Fruit fly (Drosophila melanogaster) whole organism, wandering third instar larva: ENCODE results near the gene snsl.
A peak's percentile ranks its signal among the peaks of the same experiment; 100 is the strongest.

Source experiments
- Abd-B ChIP-seq: fragments of >200 bp; optimal IDR thresholded peaks from 2 replicates; lab custom pipeline; 2017; ENCODE audit warnings: missing biosample characterization, missing genetic modification characterization
- CG32264 ChIP-seq: fragments of 200-800 bp; sonication (Bioruptor generic); optimal IDR thresholded peaks from 2 replicates; lab custom pipeline; 2016; ENCODE audit warnings: missing biosample characterization, missing genetic modification characterization
- CG9705 ChIP-seq: fragments of 200-800 bp; sonication (Bioruptor generic); optimal IDR thresholded peaks from 2 replicates; lab custom pipeline; 2018; ENCODE audit warnings: missing biosample characterization, mild to moderate bottlenecking, missing genetic modification characterization
- CrebA ChIP-seq: fragments of 200-800 bp; sonication (Bioruptor generic); optimal IDR thresholded peaks from 2 replicates; lab custom pipeline; 2016; ENCODE audit warnings: missing biosample characterization, mild to moderate bottlenecking, missing genetic modification characterization, borderline replicate concordance
- Dfd ChIP-seq: fragments of >200 bp; optimal IDR thresholded peaks from 2 replicates; lab custom pipeline; 2017; ENCODE audit warnings: missing biosample characterization, missing genetic modification characterization
- Dif ChIP-seq: fragments of 200-275, 200-300 bp; sonication (Bioruptor generic); optimal IDR thresholded peaks from 2 replicates; lab custom pipeline; 2018; ENCODE audit warnings: missing biosample characterization, missing genetic modification characterization; ENCODE audit not compliant: partially characterized antibody
- GATAd ChIP-seq: sonication (Bioruptor generic); optimal IDR thresholded peaks from 2 replicates; lab custom pipeline; 2016; ENCODE audit warnings: missing biosample characterization, missing genetic modification characterization
- HLH106 ChIP-seq: fragments of 200-800 bp; optimal IDR thresholded peaks from 3 replicates; lab custom pipeline; 2019; ENCODE audit warnings: missing biosample characterization, mild to moderate bottlenecking, missing genetic modification characterization, moderate library complexity
- Hnf4 ChIP-seq: fragments of 200-800 bp; sonication (Bioruptor generic); optimal IDR thresholded peaks from 2 replicates; lab custom pipeline; 2016; ENCODE audit warnings: missing biosample characterization, mild to moderate bottlenecking, missing genetic modification characterization
- Hr78 ChIP-seq: fragments of >200 bp; optimal IDR thresholded peaks from 2 replicates; lab custom pipeline; 2017; ENCODE audit warnings: missing biosample characterization, missing genetic modification characterization
- Hr83 ChIP-seq: fragments of 200-300 bp; sonication (Bioruptor generic); optimal IDR thresholded peaks from 2 replicates; lab custom pipeline; 2016; ENCODE audit warnings: missing biosample characterization, mild to moderate bottlenecking, missing genetic modification characterization, moderate library complexity; ENCODE audit not compliant: poor library complexity, severe bottlenecking
- Jra ChIP-seq: sonication (Bioruptor generic); optimal IDR thresholded peaks from 2 replicates; lab custom pipeline; 2016; ENCODE audit warnings: missing biosample characterization, missing genetic modification characterization
- Mio ChIP-seq: sonication (Bioruptor generic); optimal IDR thresholded peaks from 2 replicates; lab custom pipeline; 2016; ENCODE audit warnings: missing biosample characterization, missing genetic modification characterization
- Myc ChIP-seq: fragments of >200 bp; optimal IDR thresholded peaks from 2 replicates; lab custom pipeline; 2017
- N ChIP-seq: fragments of >200 bp; optimal IDR thresholded peaks from 2 replicates; lab custom pipeline; 2018; ENCODE audit warnings: missing biosample characterization, missing external identifiers, missing genetic modification characterization
- OdsH ChIP-seq: fragments of 200-800 bp; sonication (Bioruptor generic); optimal IDR thresholded peaks from 2 replicates; lab custom pipeline; 2016; ENCODE audit warnings: missing biosample characterization, mild to moderate bottlenecking, missing genetic modification characterization
- Rel ChIP-seq, 2 experiments: fragments of 200-800 bp; sonication (Bioruptor generic) in 1 of 2; optimal IDR thresholded peaks; 2 replicates in 1 of 2; 3 replicates in 1 of 2; lab custom pipeline; 2016 to 2019; ENCODE audit warnings: mild to moderate bottlenecking in 2 of 2, missing biosample characterization in 2 of 2, missing genetic modification characterization in 2 of 2, moderate library complexity in 1 of 2
- Sp1 ChIP-seq: fragments of 200-800 bp; sonication (Bioruptor generic); optimal IDR thresholded peaks from 3 replicates; lab custom pipeline; 2019; ENCODE audit warnings: missing biosample characterization, mild to moderate bottlenecking, missing genetic modification characterization, moderate library complexity
- Vsx2 ChIP-seq: fragments of 200-300, 225-300 bp; sonication (Bioruptor generic); optimal IDR thresholded peaks from 2 replicates; lab custom pipeline; 2018; ENCODE audit warnings: missing biosample characterization, missing genetic modification characterization; ENCODE audit not compliant: partially characterized antibody
- br ChIP-seq: fragments of 200-800 bp; sonication (Bioruptor generic); optimal IDR thresholded peaks from 2 replicates; lab custom pipeline; 2016; ENCODE audit warnings: missing biosample characterization, missing genetic modification characterization
- brk ChIP-seq: fragments of 200-800 bp; sonication (Bioruptor generic); optimal IDR thresholded peaks from 2 replicates; lab custom pipeline; 2016; ENCODE audit warnings: missing biosample characterization, mild to moderate bottlenecking, missing genetic modification characterization
- dl ChIP-seq, 2 experiments: fragments of 175-275, 200-275 bp in 1 of 2; fragments of 200-275 bp in 1 of 2; sonication (Bioruptor generic); optimal IDR thresholded peaks; lab custom pipeline; 2018; ENCODE audit warnings: mild to moderate bottlenecking in 2 of 2, missing biosample characterization in 2 of 2, missing genetic modification characterization in 2 of 2, moderate library complexity in 2 of 2; ENCODE audit not compliant: partially characterized antibody in 2 of 2, insufficient read depth in 1 of 2
- dmrt93B ChIP-seq: fragments of 200-800 bp; sonication (Bioruptor generic); optimal IDR thresholded peaks from 2 replicates; lab custom pipeline; 2018; ENCODE audit warnings: missing biosample characterization, mild to moderate bottlenecking, missing genetic modification characterization
- dsf ChIP-seq: sonication (Bioruptor generic); optimal IDR thresholded peaks from 2 replicates; lab custom pipeline; 2016; ENCODE audit warnings: missing biosample characterization, missing genetic modification characterization, borderline replicate concordance
- ey ChIP-seq: fragments of 200-800 bp; sonication (Bioruptor generic); optimal IDR thresholded peaks from 2 replicates; lab custom pipeline; 2016; ENCODE audit warnings: missing biosample characterization, missing genetic modification characterization
- foxo ChIP-seq, 2 experiments: fragments of 200-800 bp; sonication (Bioruptor generic); optimal IDR thresholded peaks; 2 replicates in 1 of 2; 3 replicates in 1 of 2; lab custom pipeline; 2016 to 2017; ENCODE audit warnings: missing biosample characterization in 2 of 2, missing genetic modification characterization in 2 of 2
- fru ChIP-seq: fragments of 200-800 bp; sonication (Bioruptor generic); optimal IDR thresholded peaks from 3 replicates; lab custom pipeline; 2016; ENCODE audit warnings: missing biosample characterization, mild to moderate bottlenecking, missing genetic modification characterization
- h ChIP-seq: fragments of 200-800 bp; sonication (Bioruptor generic); optimal IDR thresholded peaks from 3 replicates; lab custom pipeline; 2016; ENCODE audit warnings: missing biosample characterization, mild to moderate bottlenecking, missing genetic modification characterization
- jim ChIP-seq: fragments of 175-275, 200-325 bp; sonication (Bioruptor generic); optimal IDR thresholded peaks from 2 replicates; lab custom pipeline; 2016; ENCODE audit warnings: missing biosample characterization, mild to moderate bottlenecking, missing genetic modification characterization
- lola ChIP-seq: fragments of >200 bp; optimal IDR thresholded peaks from 2 replicates; lab custom pipeline; 2017; ENCODE audit warnings: missing biosample characterization, missing genetic modification characterization
- pan ChIP-seq: fragments of >200 bp; optimal IDR thresholded peaks from 2 replicates; lab custom pipeline; 2017
- psq ChIP-seq: fragments of 200-800 bp; sonication (Bioruptor generic); optimal IDR thresholded peaks from 3 replicates; lab custom pipeline; 2017; ENCODE audit warnings: missing biosample characterization, mild to moderate bottlenecking, missing genetic modification characterization, moderate library complexity
- rgr ChIP-seq: fragments of 200-800 bp; sonication (Bioruptor generic); optimal IDR thresholded peaks from 3 replicates; lab custom pipeline; 2016; ENCODE audit warnings: missing biosample characterization, mild to moderate bottlenecking, missing genetic modification characterization
- sage ChIP-seq: fragments of 200-800 bp; sonication (Bioruptor generic); optimal IDR thresholded peaks from 2 replicates; lab custom pipeline; 2016; ENCODE audit warnings: missing biosample characterization, mild to moderate bottlenecking, missing genetic modification characterization
- sv ChIP-seq: fragments of 200-800 bp; sonication (Bioruptor generic); optimal IDR thresholded peaks from 3 replicates; lab custom pipeline; 2016; ENCODE audit warnings: missing biosample characterization, missing genetic modification characterization
- tai ChIP-seq: sonication (Bioruptor generic); optimal IDR thresholded peaks from 2 replicates; lab custom pipeline; 2016; ENCODE audit warnings: missing biosample characterization, missing genetic modification characterization
- usp ChIP-seq: fragments of >200 bp; optimal IDR thresholded peaks from 2 replicates; lab custom pipeline; 2017; ENCODE audit warnings: missing biosample characterization, missing genetic modification characterization
- woc ChIP-seq: sonication (Bioruptor generic); optimal IDR thresholded peaks from 2 replicates; lab custom pipeline; 2016; ENCODE audit warnings: missing biosample characterization, mild to moderate bottlenecking, missing genetic modification characterization

The snsl gene

dm6 chr2L:4949453-4950045, 43.0 kb upstream of the snsl start, which contains the start of gene jet:
Gene jet, minus strand, starts transcription at chr2L:4949784.
- peak; percentile 10 for TF ChIP-seq Myc (lab: Kevin White, UChicago)
- no peak for TF ChIP-seq Hr78 (GFP tag; lab: Kevin White, UChicago)

DNA sequence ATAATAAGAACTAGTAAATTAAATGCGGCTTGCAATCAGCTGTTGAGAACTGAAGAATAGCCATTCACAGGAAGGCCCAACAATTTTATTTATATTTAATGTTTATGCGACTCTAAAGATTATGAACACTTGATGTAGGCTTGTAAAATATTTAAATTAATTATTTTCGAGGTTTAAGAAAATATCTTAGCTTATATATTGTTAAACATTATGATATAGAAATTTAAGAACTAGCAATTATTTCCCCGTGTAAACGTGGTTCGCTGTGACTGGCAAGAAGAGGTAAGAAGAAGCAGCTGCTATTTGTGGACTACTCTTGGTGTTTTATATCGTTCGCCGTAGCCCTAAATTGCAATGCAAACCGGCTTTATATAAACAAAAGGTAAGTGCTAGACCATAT, 38.7 kb upstream of the snsl start, which contains the start of the genes mRpL24 and betaggt-I:
Gene mRpL24, minus strand, starts transcription at position 62 of the 400 bp plus-strand sequence.
Gene betaggt-I, plus strand, starts transcription at position 280 of the 400 bp plus-strand sequence.
- peak; percentile 44 for TF ChIP-seq Hr83 (GFP tag; lab: Kevin White, UChicago)
- TF ChIP-seq Dfd (GFP tag; lab: Kevin White, UChicago), result no peak
- TF ChIP-seq CrebA (GFP tag; lab: Kevin White, UChicago), result no peak
- TF ChIP-seq Rel (GFP tag; optimal IDR thresholded peaks at IDR 0.05; lab: Kevin White, UChicago), result peak; percentile 46
- TF ChIP-seq Rel (tag; optimal IDR thresholded peaks at IDR 0.05; lab: Kevin White, UChicago), result peak; percentile 88
- no peak for TF ChIP-seq Dif (GFP tag; lab: Kevin White, UChicago)
- TF ChIP-seq GATAd (GFP tag; lab: Kevin White, UChicago), result peak; percentile 85
- peak; percentile 90 for TF ChIP-seq sage (GFP tag; lab: Kevin White, UChicago)
- TF ChIP-seq usp (GFP tag; lab: Kevin White, UChicago), result no peak
- peak; percentile 90 for TF ChIP-seq Jra
- TF ChIP-seq rgr (GFP tag; lab: Kevin White, UChicago), result peak; percentile 98
- TF ChIP-seq Mio (GFP tag; lab: Kevin White, UChicago), result peak; percentile 49
- peak; percentile 89 for TF ChIP-seq woc
- peak; percentile 97 for TF ChIP-seq CG9705
- peak; percentile 91 for TF ChIP-seq dsf (GFP tag; lab: Kevin White, UChicago)
- no peak for TF ChIP-seq tai (GFP tag; lab: Kevin White, UChicago)
- peak; percentile 95 for TF ChIP-seq sv (GFP tag; lab: Kevin White, UChicago)
- TF ChIP-seq N (GFP tag; lab: Kevin White, UChicago), result no peak
- peak; percentile 95 for TF ChIP-seq dmrt93B (GFP tag; lab: Kevin White, UChicago)
- peak; percentile 96 for TF ChIP-seq brk (GFP tag; lab: Kevin White, UChicago)
- TF ChIP-seq h, result peak; percentile 97
- peak; percentile 95 for TF ChIP-seq fru
- TF ChIP-seq HLH106 (tag; lab: Kevin White, UChicago), result peak; percentile 99
- peak; percentile 70 for TF ChIP-seq CG32264 (GFP tag; lab: Kevin White, UChicago)
- TF ChIP-seq Hr78 (GFP tag; lab: Kevin White, UChicago), result no peak
- no peak for TF ChIP-seq pan (lab: Kevin White, UChicago)
- peak; percentile 97 for TF ChIP-seq OdsH (GFP tag; lab: Kevin White, UChicago)
- peak; percentile 39 for TF ChIP-seq Myc (lab: Kevin White, UChicago)
- peak; percentile 92 for TF ChIP-seq ey (GFP tag; lab: Kevin White, UChicago)
- TF ChIP-seq foxo (GFP tag; optimal IDR thresholded peaks at IDR 0.05; lab: Kevin White, UChicago), result peak; percentile 5 to 98
- no peak for TF ChIP-seq Abd-B
- peak; percentile 98 for TF ChIP-seq Sp1 (GFP tag; lab: Kevin White, UChicago)
- TF ChIP-seq lola, result no peak
- TF ChIP-seq Hnf4, result peak; percentile 93
- no peak for TF ChIP-seq jim (GFP tag; lab: Kevin White, UChicago)
- TF ChIP-seq dl (GFP tag; optimal IDR thresholded peaks at IDR 0.05; lab: Kevin White, UChicago; ENCODE audit: insufficient read depth in 1 of 2, partially characterized antibody in 2 of 2), result no peak
- peak; percentile 94 for TF ChIP-seq psq (GFP tag; lab: Kevin White, UChicago)
- no peak for TF ChIP-seq Vsx2
- peak; percentile 94 for TF ChIP-seq br
